Fruit fly (Drosophila melanogaster) whole organism, embryonic: ENCODE data around the gene dgrn.

Experiments
- CG10209 ChIP-seq: fragments of 200-800 bp; sonication (Bioruptor generic); optimal IDR thresholded peaks from 3 replicates; lab custom pipeline; 2017; ENCODE audit warnings: missing biosample characterization, mild to moderate bottlenecking, missing genetic modification characterization, missing genetic modification reagents
- CG13424 ChIP-seq: fragments of 200-800 bp; sonication (Bioruptor generic); optimal IDR thresholded peaks from 2 replicates; lab custom pipeline; 2019; ENCODE audit warnings: missing biosample characterization, mild to moderate bottlenecking, missing genetic modification characterization, moderate library complexity
- CG15073 ChIP-seq: fragments of 200-800 bp; sonication (Bioruptor generic); optimal IDR thresholded peaks from 2 replicates; lab custom pipeline; 2016; ENCODE audit warnings: missing biosample characterization, missing genetic modification characterization
- CG15514 ChIP-seq: fragments of 200-800 bp; sonication (Bioruptor generic); optimal IDR thresholded peaks from 3 replicates; lab custom pipeline; 2017; ENCODE audit warnings: missing biosample characterization, missing genetic modification characterization, mild to moderate bottlenecking, moderate library complexity, missing genetic modification reagents
- CG17328 ChIP-seq: fragments of 200-800 bp; sonication (Bioruptor generic); IDR thresholded peaks from 2 replicates; pipeline ENCODE4 v1.3.6; 2022; ENCODE audit warnings: missing biosample characterization, missing genetic modification characterization
- CG3065 ChIP-seq: fragments of 200-800 bp; sonication (Bioruptor generic); optimal IDR thresholded peaks from 2 replicates; lab custom pipeline; 2016; ENCODE audit warnings: missing biosample characterization, missing genetic modification characterization
- CG5953 ChIP-seq: fragments of 200-800 bp; sonication (Bioruptor generic); IDR thresholded peaks from 2 replicates; pipeline ENCODE4 v1.3.6; 2022; ENCODE audit warnings: missing biosample characterization, missing genetic modification characterization
- D19B ChIP-seq: fragments of 200-800 bp; sonication (Bioruptor generic); optimal IDR thresholded peaks from 2 replicates; lab custom pipeline; 2017; ENCODE audit warnings: missing biosample characterization, mild to moderate bottlenecking, missing genetic modification characterization
- Meics ChIP-seq: fragments of 200-800 bp; sonication (Bioruptor generic); optimal IDR thresholded peaks from 2 replicates; lab custom pipeline; 2017; ENCODE audit warnings: missing biosample characterization, mild to moderate bottlenecking, missing genetic modification characterization
- Sox102F ChIP-seq: fragments of 200-800 bp; sonication (Bioruptor generic); optimal IDR thresholded peaks from 2 replicates; lab custom pipeline; 2018; ENCODE audit warnings: missing biosample characterization, mild to moderate bottlenecking, missing genetic modification characterization, moderate library complexity
- Trl ChIP-seq, 3 experiments: fragments of >200 bp in 2 of 3; fragments of 200-800 bp in 1 of 3; sonication (Bioruptor generic) in 1 of 3; optimal IDR thresholded peaks; 2 replicates in 1 of 3; 3 replicates in 2 of 3; lab custom pipeline; 2016 to 2017; ENCODE audit warnings: missing biosample characterization in 1 of 3, missing genetic modification characterization in 1 of 3
- vnd ChIP-seq: fragments of 200-800 bp; sonication (Bioruptor generic); IDR thresholded peaks from 3 replicates; pipeline ENCODE4 v1.3.6; 2022; ENCODE audit warnings: missing biosample characterization, missing genetic modification characterization; ENCODE audit not compliant: partially characterized antibody

DNA sequence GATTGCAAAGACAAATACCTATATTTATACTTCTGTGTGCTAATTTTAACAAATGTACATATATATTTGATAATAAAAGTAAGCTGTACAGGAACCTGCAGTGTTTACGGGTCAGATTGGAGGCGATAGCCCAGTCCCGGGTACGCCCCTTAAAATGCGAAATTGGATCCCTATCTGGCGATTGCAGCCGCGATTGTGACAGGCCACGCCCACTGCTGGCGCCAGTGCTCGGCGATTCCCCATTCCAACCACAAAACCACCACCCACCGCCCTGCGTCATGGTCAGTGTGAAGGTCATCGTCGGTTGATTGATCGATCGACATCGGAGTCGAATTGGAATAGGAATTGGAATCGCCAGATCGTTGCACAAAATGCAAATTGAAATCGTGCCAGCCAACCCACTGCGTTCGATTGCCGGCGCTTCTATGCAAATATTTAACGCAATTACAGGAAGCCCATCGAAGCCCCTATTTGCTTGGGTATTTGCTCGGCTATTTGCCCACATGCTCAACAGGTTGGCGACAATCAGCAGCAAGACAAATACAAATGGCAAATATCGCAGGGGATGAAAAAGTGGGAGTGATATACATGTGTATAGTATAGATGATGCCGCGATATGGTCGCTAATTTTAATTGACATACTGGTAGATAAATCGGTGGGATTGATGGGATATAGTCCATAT lies 14.4 kb downstream of the dgrn start:
- TF ChIP-seq CG15073 (GFP tag; lab: Kevin White, UChicago): no peak
- TF ChIP-seq D19B (GFP tag; lab: Kevin White, UChicago): no peak
- TF ChIP-seq vnd (GFP tag; lab: Robert Waterston, UW): no peak
- TF ChIP-seq CG5953 (GFP tag; lab: Robert Waterston, UW): no peak
- TF ChIP-seq CG13424: no peak
- no peak for TF ChIP-seq Trl (optimal IDR thresholded peaks at IDR 0.05; lab: Kevin White, UChicago)
- no peak for TF ChIP-seq Trl (GFP tag; optimal IDR thresholded peaks at IDR 0.05; lab: Kevin White, UChicago)
- no peak for TF ChIP-seq Sox102F
- TF ChIP-seq CG17328 (GFP tag; lab: Robert Waterston, UW): no peak
- TF ChIP-seq CG3065 (GFP tag; lab: Kevin White, UChicago): no peak
- TF ChIP-seq CG15514 (GFP tag; lab: Kevin White, UChicago): no peak
- TF ChIP-seq Meics (GFP tag; lab: Kevin White, UChicago): no peak
- TF ChIP-seq CG10209: no peak
